Fruit fly (Drosophila melanogaster): ENCODE measurements around the gene CG6683.

CG6683 gene

dm6 chr3L:8543866-8544265 lies 29.1 kb upstream of the CG6683 start:
- TF ChIP-seq CG9705 (GFP tag; optimal IDR thresholded peaks at IDR 0.05) (no peak), ey (GFP tag; optimal IDR thresholded peaks at IDR 0.05) (peak; percentile 1), h (GFP tag; optimal IDR thresholded peaks at IDR 0.05) (no peak), Hr78 (GFP tag; optimal IDR thresholded peaks at IDR 0.05) (no peak)

dm6 chr3L:8542213-8542612 lies 27.5 kb upstream of the CG6683 start:
- no peak for TF ChIP-seq usp (GFP tag; optimal IDR thresholded peaks at IDR 0.05)
- no peak for TF ChIP-seq br (GFP tag; optimal IDR thresholded peaks at IDR 0.05)
- no peak for TF ChIP-seq rgr (GFP tag; optimal IDR thresholded peaks at IDR 0.05)
- no peak for TF ChIP-seq foxo (GFP tag; optimal IDR thresholded peaks at IDR 0.05)
- TF ChIP-seq GATAd (GFP tag; optimal IDR thresholded peaks at IDR 0.05) = no peak
- TF ChIP-seq CG9705 (GFP tag; optimal IDR thresholded peaks at IDR 0.05) = no peak
- TF ChIP-seq Dfd (GFP tag; optimal IDR thresholded peaks at IDR 0.05) = no peak
- TF ChIP-seq Jra (GFP tag; optimal IDR thresholded peaks at IDR 0.05) = no peak

- TF ChIP-seq Abd-B (GFP tag; optimal IDR thresholded peaks at IDR 0.05) (no peak), fru (GFP tag; optimal IDR thresholded peaks at IDR 0.05) (no peak), Mio (GFP tag; optimal IDR thresholded peaks at IDR 0.05) (no peak)
These were observed 26.9 kb upstream of the CG6683 start for dm6 chr3L:8541669-8542068.

dm6 chr3L:8540509-8540908 lies 25.8 kb upstream of the CG6683 start:
- TF ChIP-seq CrebA (GFP tag; optimal IDR thresholded peaks at IDR 0.05; ENCODE audit: borderline replicate concordance) (no peak), Hr83 (GFP tag; optimal IDR thresholded peaks at IDR 0.05; ENCODE audit: poor library complexity, severe bottlenecking) (no peak), ey (GFP tag; optimal IDR thresholded peaks at IDR 0.05) (no peak), foxo (GFP tag; optimal IDR thresholded peaks at IDR 0.05) (no peak), OdsH (GFP tag; optimal IDR thresholded peaks at IDR 0.05) (no peak), pan (optimal IDR thresholded peaks at IDR 0.05) (no peak), tai (GFP tag; optimal IDR thresholded peaks at IDR 0.05) (no peak), dmrt93B (GFP tag; optimal IDR thresholded peaks at IDR 0.05) (no peak), rgr (GFP tag; optimal IDR thresholded peaks at IDR 0.05) (no peak), dl (GFP tag; optimal IDR thresholded peaks at IDR 0.05; ENCODE audit: insufficient read depth in 1 of 2, partially characterized antibody in 2 of 2) (no peak), CG9705 (GFP tag; optimal IDR thresholded peaks at IDR 0.05) (no peak), fru (GFP tag; optimal IDR thresholded peaks at IDR 0.05) (no peak), Mio (GFP tag; optimal IDR thresholded peaks at IDR 0.05) (no peak)

- TF ChIP-seq Rel (GFP tag; optimal IDR thresholded peaks at IDR 0.05) (no peak), Rel (tag; optimal IDR thresholded peaks at IDR 0.05) (no peak), pan (optimal IDR thresholded peaks at IDR 0.05) (no peak), fru (GFP tag; optimal IDR thresholded peaks at IDR 0.05) (no peak), CG9705 (GFP tag; optimal IDR thresholded peaks at IDR 0.05) (no peak), N (GFP tag; optimal IDR thresholded peaks at IDR 0.05) (no peak), ey (GFP tag; optimal IDR thresholded peaks at IDR 0.05) (no peak), rgr (GFP tag; optimal IDR thresholded peaks at IDR 0.05) (no peak), sv (GFP tag; optimal IDR thresholded peaks at IDR 0.05) (no peak), usp (GFP tag; optimal IDR thresholded peaks at IDR 0.05) (no peak), CG32264 (GFP tag; optimal IDR thresholded peaks at IDR 0.05) (no peak), woc (GFP tag; optimal IDR thresholded peaks at IDR 0.05) (no peak), psq (GFP tag; optimal IDR thresholded peaks at IDR 0.05) (no peak), Jra (GFP tag; optimal IDR thresholded peaks at IDR 0.05) (no peak), h (GFP tag; optimal IDR thresholded peaks at IDR 0.05) (no peak), tai (GFP tag; optimal IDR thresholded peaks at IDR 0.05) (no peak), Dif (GFP tag; optimal IDR thresholded peaks at IDR 0.05; ENCODE audit: partially characterized antibody) (no peak), Dfd (GFP tag; optimal IDR thresholded peaks at IDR 0.05) (no peak)
These were observed 23.6 kb upstream of the CG6683 start for dm6 chr3L:8538355-8538754.

dm6 chr3L:8536387-8536786 lies 21.7 kb upstream of the CG6683 start:
- no peak for TF ChIP-seq foxo (GFP tag; optimal IDR thresholded peaks at IDR 0.05)

All from whole organism, wandering third instar larva.